Fruit fly (Drosophila melanogaster): ENCODE data around the gene dy.

Gene dy

DNA sequence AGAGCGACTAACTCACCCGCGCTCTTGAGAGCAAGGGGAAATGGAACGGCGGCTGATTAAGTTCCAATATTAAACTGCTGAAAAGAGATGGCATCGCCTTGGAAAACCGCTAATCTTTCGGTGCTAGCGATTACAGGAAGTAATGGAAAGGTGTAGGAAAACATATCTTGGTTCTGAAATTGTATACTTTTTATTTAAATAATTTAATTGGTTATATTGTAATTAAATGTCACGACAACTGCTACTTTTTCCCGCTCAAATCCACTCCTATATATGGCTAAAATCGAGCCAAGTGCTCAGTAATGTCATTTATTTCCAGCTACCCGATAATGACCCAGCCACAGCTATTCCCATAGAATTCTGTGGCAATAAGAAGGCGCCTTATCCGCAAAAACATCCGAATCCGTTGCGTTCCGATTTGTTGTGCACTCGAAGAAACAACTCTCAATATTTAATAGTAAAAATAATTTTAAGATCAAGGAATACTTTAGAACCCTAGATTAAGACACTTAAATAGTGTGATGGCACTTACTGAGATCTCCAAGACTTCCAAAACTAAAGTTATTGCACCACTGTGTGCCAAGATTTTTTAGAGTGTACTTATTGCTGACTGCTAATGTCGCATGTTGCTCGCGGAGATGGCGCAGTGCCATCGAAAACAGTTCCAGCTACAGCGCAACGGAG is 9.7 kb upstream of the dy start (continued):
- TF ChIP-seq pzg (GFP tag; optimal IDR thresholded peaks at IDR 0.05) (no peak), CG13123 (GFP tag; optimal IDR thresholded peaks at IDR 0.05) (peak; percentile 54), HLHmδ (GFP tag; optimal IDR thresholded peaks at IDR 0.05) (no peak), pho (GFP tag; optimal IDR thresholded peaks at IDR 0.05) (peak; percentile 33), CG34224 (GFP tag; IDR thresholded peaks at IDR 0.05; ENCODE audit: partially characterized antibody) (no peak), CG15269 (tag; optimal IDR thresholded peaks at IDR 0.05) (peak; percentile 81), fu2 (GFP tag; optimal IDR thresholded peaks at IDR 0.05) (peak; percentile 37), CG6689 (GFP tag; IDR thresholded peaks at IDR 0.05) (peak; percentile 59), gro (GFP tag; optimal IDR thresholded peaks at IDR 0.05) (no peak), ranshi (GFP tag; IDR thresholded peaks at IDR 0.05) (peak; percentile 79), Meics (GFP tag; optimal IDR thresholded peaks at IDR 0.05) (peak; percentile 76), CG32532 (GFP tag; IDR thresholded peaks at IDR 0.05) (peak; percentile 75), Scr (GFP tag; IDR thresholded peaks at IDR 0.05; ENCODE audit: partially characterized antibody) (no peak), Opbp (GFP tag; IDR thresholded peaks at IDR 0.05; ENCODE audit: partially characterized antibody) (no peak), Antp (GFP tag; optimal IDR thresholded peaks at IDR 0.05) (peak; percentile 68), corto (GFP tag; optimal IDR thresholded peaks at IDR 0.05) (peak; percentile 18), en (GFP tag; optimal IDR thresholded peaks at IDR 0.05) (peak; percentile 26), CHES-1-like (GFP tag; optimal IDR thresholded peaks at IDR 0.05) (peak; percentile 24), CG10366 (GFP tag; IDR thresholded peaks at IDR 0.05) (peak; percentile 75), CG12155 (GFP tag; optimal IDR thresholded peaks at IDR 0.05) (peak; percentile 61), so (GFP tag; IDR thresholded peaks at IDR 0.05) (peak; percentile 63; the same call in 1 of the 3 replicates), D19B (GFP tag; optimal IDR thresholded peaks at IDR 0.05) (no peak), Lpt (GFP tag; optimal IDR thresholded peaks at IDR 0.05) (no peak), dysf (GFP tag; IDR thresholded peaks at IDR 0.05) (peak; percentile 82), MTF-1 (GFP tag; optimal IDR thresholded peaks at IDR 0.05; ENCODE audit: borderline replicate concordance) (peak; percentile 29), Xrp1 (GFP tag; IDR thresholded peaks at IDR 0.05) (peak; percentile 73), D (optimal IDR thresholded peaks at IDR 0.05) (no peak), D (GFP tag; optimal IDR thresholded peaks at IDR 0.05) (peak; percentile 47), ind (GFP tag; optimal IDR thresholded peaks at IDR 0.05) (peak; percentile 70), Optix (GFP tag; IDR thresholded peaks at IDR 0.05) (peak; percentile 65; the same call in 1 of the 3 replicates), trh (GFP tag; optimal IDR thresholded peaks at IDR 0.05) (peak; percentile 36), CG2712 (tag; optimal IDR thresholded peaks at IDR 0.05) (peak; percentile 76), CG8290 (GFP tag; optimal IDR thresholded peaks at IDR 0.05) (no peak), CG8290 (tag; optimal IDR thresholded peaks at IDR 0.05) (peak in 1 of 2 experiments; percentile 55), CG14441 (GFP tag; IDR thresholded peaks at IDR 0.05) (peak; percentile 73), CG17612 (GFP tag; IDR thresholded peaks at IDR 0.05) (no peak), ash1 (GFP tag; optimal IDR thresholded peaks at IDR 0.05) (no peak), CG15601 (tag; optimal IDR thresholded peaks at IDR 0.05) (no peak), BtbVII (GFP tag; optimal IDR thresholded peaks at IDR 0.05) (peak; percentile 66), CG18476 (GFP tag; optimal IDR thresholded peaks at IDR 0.05) (peak; percentile 36), lilli (GFP tag; optimal IDR thresholded peaks at IDR 0.05) (peak; percentile 66), CG7357 (GFP tag; IDR thresholded peaks at IDR 0.05) (no peak), z (GFP tag; IDR thresholded peaks at IDR 0.05) (no peak), Hmr (GFP tag; optimal IDR thresholded peaks at IDR 0.05) (peak; percentile 78), ap (GFP tag; IDR thresholded peaks at IDR 0.05) (peak; percentile 75), Taf1 (GFP tag; IDR thresholded peaks at IDR 0.05) (0 out of 2 replicates have a peak, but pooled peaks have one; percentile 17), bowl (GFP tag; IDR thresholded peaks at IDR 0.05) (peak; percentile 62; the same call in 1 of the 2 replicates), bab2 (GFP tag; optimal IDR thresholded peaks at IDR 0.05) (peak; percentile 61), gcm2 (GFP tag; optimal IDR thresholded peaks at IDR 0.05) (peak; percentile 34), dati (GFP tag; IDR thresholded peaks at IDR 0.05) (0 out of 2 replicates have a peak, but pooled peaks have one; percentile 6), CG11456 (GFP tag; IDR thresholded peaks at IDR 0.05) (peak; percentile 73; the same call in 2 of the 3 replicates)
